Worm (Caenorhabditis elegans): ENCODE results near the gene srx-20.

srx-20 gene

DNA sequence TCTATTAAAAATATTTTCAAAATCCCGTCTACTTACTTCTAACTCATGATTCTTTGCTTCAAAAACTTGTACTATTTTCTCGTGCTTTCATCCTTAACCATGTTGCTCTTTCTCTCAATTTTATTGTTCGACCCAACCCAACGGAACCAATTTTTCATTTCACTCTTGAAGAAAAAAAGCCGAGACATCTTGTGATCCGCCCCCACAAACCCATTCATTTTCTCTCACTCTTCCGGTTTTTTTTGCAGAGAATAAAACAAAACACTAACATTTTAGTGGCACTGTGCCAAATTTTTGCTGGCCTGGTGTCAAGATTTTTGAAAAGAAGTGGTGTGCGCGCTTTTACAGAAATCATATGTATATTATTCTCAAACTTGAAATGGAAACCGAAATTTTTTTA lies 31.1 kb upstream of the srx-20 start:
- TF ChIP-seq hmg-20 (GFP tag; IDR thresholded peaks at IDR 0.05) (no peak), madf-8 (GFP tag; conservative IDR thresholded peaks at IDR 0.05) (no peak), efl-1 (GFP tag; optimal IDR thresholded peaks at IDR 0.05) (no peak), atf-7 (tag; optimal IDR thresholded peaks at IDR 0.05) (no peak), lir-1 (GFP tag; conservative IDR thresholded peaks at IDR 0.05) (no peak), B0019.2 (GFP tag; conservative IDR thresholded peaks at IDR 0.05) (no peak), ceh-100 (GFP tag; IDR thresholded peaks at IDR 0.05) (no peak), somi-1 (GFP tag; optimal IDR thresholded peaks at IDR 0.05) (no peak), nhr-80 (tag; optimal IDR thresholded peaks at IDR 0.05) (no peak), sptf-2 (GFP tag; optimal IDR thresholded peaks at IDR 0.05) (no peak)

ce11 chrIV:6839091-6839522 lies 28.8 kb upstream of the srx-20 start:
- TF ChIP-seq attf-3 (GFP tag; conservative IDR thresholded peaks at IDR 0.05) (0 out of 2 replicates have a peak, but pooled peaks have one; percentile 10), hrde-1 (tag; optimal IDR thresholded peaks at IDR 0.05; ENCODE audit: borderline replicate concordance) (no peak), Y95B8A.8 (GFP tag; IDR thresholded peaks at IDR 0.05) (no peak), T07F8.4 (tag; optimal IDR thresholded peaks at IDR 0.05) (no peak), somi-1 (GFP tag; optimal IDR thresholded peaks at IDR 0.05) (peak; percentile 78), nhr-90 (tag; optimal IDR thresholded peaks at IDR 0.05) (no peak), attf-5 (GFP tag; optimal IDR thresholded peaks at IDR 0.05) (peak; percentile 80), dox-1 (GFP tag; IDR thresholded peaks at IDR 0.05) (no peak; the same call in 1 of the 2 replicates), lin-54 (GFP tag; optimal IDR thresholded peaks at IDR 0.05) (peak; percentile 40), madf-10 (tag; optimal IDR thresholded peaks at IDR 0.05) (peak; percentile 48), F55B11.4 (tag; optimal IDR thresholded peaks at IDR 0.05; ENCODE audit: borderline replicate concordance, insufficient read depth) (no peak), lin-35 (GFP tag; optimal IDR thresholded peaks at IDR 0.05) (peak in 1 of 3 experiments; percentile 52), ztf-18 (tag; optimal IDR thresholded peaks at IDR 0.05) (peak; percentile 24), Y56A3A.18 (GFP tag; IDR thresholded peaks at IDR 0.05) (no peak), ZK185.1 (tag; optimal IDR thresholded peaks at IDR 0.05; ENCODE audit: poor library complexity, severe bottlenecking) (peak; percentile 21), mcd-1 (GFP tag; IDR thresholded peaks at IDR 0.05) (peak; percentile 54), ceh-40 (GFP tag; IDR thresholded peaks at IDR 0.05) (no peak), bed-1 (GFP tag; IDR thresholded peaks at IDR 0.05) (no peak), pbrm-1 (GFP tag; IDR thresholded peaks at IDR 0.05) (0 out of 2 replicates have a peak, but pooled peaks have one; percentile 33), ets-4 (GFP tag; optimal IDR thresholded peaks at IDR 0.05) (no peak), nhr-120 (GFP tag; IDR thresholded peaks at IDR 0.05) (no peak), rcor-1 (GFP tag; IDR thresholded peaks at IDR 0.05) (0 out of 2 replicates have a peak, but pooled peaks have one; percentile 31), nhr-80 (tag; optimal IDR thresholded peaks at IDR 0.05) (peak; percentile 88), hmg-1.2 (GFP tag; IDR thresholded peaks at IDR 0.05) (peak; percentile 77), mxl-1 (tag; optimal IDR thresholded peaks at IDR 0.05) (no peak), die-1 (tag; optimal IDR thresholded peaks at IDR 0.05) (no peak), tbp1 (GFP tag; optimal IDR thresholded peaks at IDR 0.05) (peak; percentile 19), K11D2.4 (GFP tag; IDR thresholded peaks at IDR 0.05) (peak; percentile 69), ztf-26 (tag; optimal IDR thresholded peaks at IDR 0.05) (peak; percentile 11), hlh-26 (GFP tag; conservative IDR thresholded peaks at IDR 0.05) (no peak), chd-7 (tag; optimal IDR thresholded peaks at IDR 0.05) (peak; percentile 33), F22D6.2 (tag; optimal IDR thresholded peaks at IDR 0.05) (peak; percentile 26), gei-17 (GFP tag; optimal IDR thresholded peaks at IDR 0.05) (peak; percentile 20), mes-4 (tag; optimal IDR thresholded peaks at IDR 0.05) (no peak), let-607 (tag; optimal IDR thresholded peaks at IDR 0.05) (peak in 1 of 2 experiments; percentile 62), pha-4 (tag; optimal IDR thresholded peaks at IDR 0.05) (peak; percentile 58), cebp-1 (GFP tag; IDR thresholded peaks at IDR 0.05) (no peak), cebp-1 (tag; optimal IDR thresholded peaks at IDR 0.05) (peak; percentile 75), lin-40 (tag; optimal IDR thresholded peaks at IDR 0.05) (peak; percentile 83), atf-7 (tag; optimal IDR thresholded peaks at IDR 0.05) (peak; percentile 76)
